Fruit fly (Drosophila melanogaster) whole organism, wandering third instar larva: Measurements from ENCODE around the gene TTLL3A.
A peak's percentile ranks its signal among the peaks of the same experiment; 100 is the strongest.

Experiments
- Abd-B ChIP-seq: fragments of >200 bp; optimal IDR thresholded peaks from 2 replicates; lab custom pipeline; 2017; ENCODE audit warnings: missing biosample characterization, missing genetic modification characterization
- CG9705 ChIP-seq: fragments of 200-800 bp; sonication (Bioruptor generic); optimal IDR thresholded peaks from 2 replicates; lab custom pipeline; 2018; ENCODE audit warnings: missing biosample characterization, mild to moderate bottlenecking, missing genetic modification characterization
- Dif ChIP-seq: fragments of 200-275, 200-300 bp; sonication (Bioruptor generic); optimal IDR thresholded peaks from 2 replicates; lab custom pipeline; 2018; ENCODE audit warnings: missing biosample characterization, missing genetic modification characterization; ENCODE audit not compliant: partially characterized antibody
- GATAd ChIP-seq: sonication (Bioruptor generic); optimal IDR thresholded peaks from 2 replicates; lab custom pipeline; 2016; ENCODE audit warnings: missing biosample characterization, missing genetic modification characterization
- HLH106 ChIP-seq: fragments of 200-800 bp; optimal IDR thresholded peaks from 3 replicates; lab custom pipeline; 2019; ENCODE audit warnings: missing biosample characterization, mild to moderate bottlenecking, missing genetic modification characterization, moderate library complexity
- Hnf4 ChIP-seq: fragments of 200-800 bp; sonication (Bioruptor generic); optimal IDR thresholded peaks from 2 replicates; lab custom pipeline; 2016; ENCODE audit warnings: missing biosample characterization, mild to moderate bottlenecking, missing genetic modification characterization
- Hr78 ChIP-seq: fragments of >200 bp; optimal IDR thresholded peaks from 2 replicates; lab custom pipeline; 2017; ENCODE audit warnings: missing biosample characterization, missing genetic modification characterization
- Jra ChIP-seq: sonication (Bioruptor generic); optimal IDR thresholded peaks from 2 replicates; lab custom pipeline; 2016; ENCODE audit warnings: missing biosample characterization, missing genetic modification characterization
- Mio ChIP-seq: sonication (Bioruptor generic); optimal IDR thresholded peaks from 2 replicates; lab custom pipeline; 2016; ENCODE audit warnings: missing biosample characterization, missing genetic modification characterization
- Myc ChIP-seq: fragments of >200 bp; optimal IDR thresholded peaks from 2 replicates; lab custom pipeline; 2017
- N ChIP-seq: fragments of >200 bp; optimal IDR thresholded peaks from 2 replicates; lab custom pipeline; 2018; ENCODE audit warnings: missing biosample characterization, missing external identifiers, missing genetic modification characterization
- OdsH ChIP-seq: fragments of 200-800 bp; sonication (Bioruptor generic); optimal IDR thresholded peaks from 2 replicates; lab custom pipeline; 2016; ENCODE audit warnings: missing biosample characterization, mild to moderate bottlenecking, missing genetic modification characterization
- Rel ChIP-seq, 2 experiments: fragments of 200-800 bp; sonication (Bioruptor generic) in 1 of 2; optimal IDR thresholded peaks; 2 replicates in 1 of 2; 3 replicates in 1 of 2; lab custom pipeline; 2016 to 2019; ENCODE audit warnings: mild to moderate bottlenecking in 2 of 2, missing biosample characterization in 2 of 2, missing genetic modification characterization in 2 of 2, moderate library complexity in 1 of 2
- Sp1 ChIP-seq: fragments of 200-800 bp; sonication (Bioruptor generic); optimal IDR thresholded peaks from 3 replicates; lab custom pipeline; 2019; ENCODE audit warnings: missing biosample characterization, mild to moderate bottlenecking, missing genetic modification characterization, moderate library complexity
- Vsx2 ChIP-seq: fragments of 200-300, 225-300 bp; sonication (Bioruptor generic); optimal IDR thresholded peaks from 2 replicates; lab custom pipeline; 2018; ENCODE audit warnings: missing biosample characterization, missing genetic modification characterization; ENCODE audit not compliant: partially characterized antibody
- br ChIP-seq: fragments of 200-800 bp; sonication (Bioruptor generic); optimal IDR thresholded peaks from 2 replicates; lab custom pipeline; 2016; ENCODE audit warnings: missing biosample characterization, missing genetic modification characterization
- brk ChIP-seq: fragments of 200-800 bp; sonication (Bioruptor generic); optimal IDR thresholded peaks from 2 replicates; lab custom pipeline; 2016; ENCODE audit warnings: missing biosample characterization, mild to moderate bottlenecking, missing genetic modification characterization
- dl ChIP-seq, 2 experiments: fragments of 175-275, 200-275 bp in 1 of 2; fragments of 200-275 bp in 1 of 2; sonication (Bioruptor generic); optimal IDR thresholded peaks; lab custom pipeline; 2018; ENCODE audit warnings: mild to moderate bottlenecking in 2 of 2, missing biosample characterization in 2 of 2, missing genetic modification characterization in 2 of 2, moderate library complexity in 2 of 2; ENCODE audit not compliant: partially characterized antibody in 2 of 2, insufficient read depth in 1 of 2
- dsf ChIP-seq: sonication (Bioruptor generic); optimal IDR thresholded peaks from 2 replicates; lab custom pipeline; 2016; ENCODE audit warnings: missing biosample characterization, missing genetic modification characterization, borderline replicate concordance
- ey ChIP-seq: fragments of 200-800 bp; sonication (Bioruptor generic); optimal IDR thresholded peaks from 2 replicates; lab custom pipeline; 2016; ENCODE audit warnings: missing biosample characterization, missing genetic modification characterization
- foxo ChIP-seq, 2 experiments: fragments of 200-800 bp; sonication (Bioruptor generic); optimal IDR thresholded peaks; 2 replicates in 1 of 2; 3 replicates in 1 of 2; lab custom pipeline; 2016 to 2017; ENCODE audit warnings: missing biosample characterization in 2 of 2, missing genetic modification characterization in 2 of 2
- fru ChIP-seq: fragments of 200-800 bp; sonication (Bioruptor generic); optimal IDR thresholded peaks from 3 replicates; lab custom pipeline; 2016; ENCODE audit warnings: missing biosample characterization, mild to moderate bottlenecking, missing genetic modification characterization
- h ChIP-seq: fragments of 200-800 bp; sonication (Bioruptor generic); optimal IDR thresholded peaks from 3 replicates; lab custom pipeline; 2016; ENCODE audit warnings: missing biosample characterization, mild to moderate bottlenecking, missing genetic modification characterization
- psq ChIP-seq: fragments of 200-800 bp; sonication (Bioruptor generic); optimal IDR thresholded peaks from 3 replicates; lab custom pipeline; 2017; ENCODE audit warnings: missing biosample characterization, mild to moderate bottlenecking, missing genetic modification characterization, moderate library complexity
- rgr ChIP-seq: fragments of 200-800 bp; sonication (Bioruptor generic); optimal IDR thresholded peaks from 3 replicates; lab custom pipeline; 2016; ENCODE audit warnings: missing biosample characterization, mild to moderate bottlenecking, missing genetic modification characterization
- sage ChIP-seq: fragments of 200-800 bp; sonication (Bioruptor generic); optimal IDR thresholded peaks from 2 replicates; lab custom pipeline; 2016; ENCODE audit warnings: missing biosample characterization, mild to moderate bottlenecking, missing genetic modification characterization
- sv ChIP-seq: fragments of 200-800 bp; sonication (Bioruptor generic); optimal IDR thresholded peaks from 3 replicates; lab custom pipeline; 2016; ENCODE audit warnings: missing biosample characterization, missing genetic modification characterization
- tai ChIP-seq: sonication (Bioruptor generic); optimal IDR thresholded peaks from 2 replicates; lab custom pipeline; 2016; ENCODE audit warnings: missing biosample characterization, missing genetic modification characterization
- usp ChIP-seq: fragments of >200 bp; optimal IDR thresholded peaks from 2 replicates; lab custom pipeline; 2017; ENCODE audit warnings: missing biosample characterization, missing genetic modification characterization
- woc ChIP-seq: sonication (Bioruptor generic); optimal IDR thresholded peaks from 2 replicates; lab custom pipeline; 2016; ENCODE audit warnings: missing biosample characterization, mild to moderate bottlenecking, missing genetic modification characterization

TTLL3A gene

DNA sequence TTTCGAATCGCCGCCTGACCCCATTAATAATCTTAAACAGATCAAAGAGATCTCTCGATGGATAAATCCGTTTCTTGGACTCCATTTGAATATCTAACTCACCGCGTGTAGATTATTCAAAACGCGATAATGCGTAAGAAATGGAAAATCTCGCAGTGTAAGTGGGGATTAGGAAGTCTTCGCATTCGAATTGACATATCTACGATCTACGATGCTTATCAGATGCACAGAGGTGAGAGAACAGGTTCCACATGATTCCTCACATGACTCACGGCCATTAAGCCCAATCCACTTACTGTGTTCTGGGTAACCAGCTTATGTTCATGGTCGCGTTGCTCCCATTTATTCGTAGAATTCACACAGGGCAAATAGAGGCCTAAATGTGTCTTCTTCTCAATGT lies 43.8 kb downstream of the TTLL3A start:
- no peak for TF ChIP-seq sage
- TF ChIP-seq sv, result no peak
- TF ChIP-seq OdsH (GFP tag; lab: Kevin White, UChicago), result no peak
- TF ChIP-seq Hr78, result no peak
- TF ChIP-seq fru, result no peak
- no peak for TF ChIP-seq Jra (GFP tag; lab: Kevin White, UChicago)

DNA sequence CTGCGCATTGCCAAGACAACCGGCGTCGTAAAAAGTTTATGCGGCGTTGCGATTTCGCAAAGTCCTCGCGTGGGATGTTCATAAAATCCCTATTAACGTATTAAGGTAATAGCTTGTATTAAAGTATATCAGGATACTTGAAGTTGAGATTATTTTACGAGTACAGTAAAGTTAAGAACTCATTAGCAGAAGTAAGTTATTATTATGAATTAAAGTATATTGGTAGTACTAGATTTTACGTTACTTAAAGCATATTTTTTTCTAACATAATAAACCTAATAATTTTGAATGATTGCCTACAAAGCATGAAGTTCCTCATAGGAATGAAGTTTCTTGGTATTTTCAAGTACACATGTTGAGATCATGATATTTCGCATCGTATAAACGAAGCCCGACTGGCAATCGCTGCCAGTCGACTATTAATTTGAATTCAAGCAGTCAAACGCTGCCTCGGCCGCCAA lies 46.2 kb downstream of the TTLL3A start:
- TF ChIP-seq usp (no peak), sv (no peak), dsf (GFP tag; lab: Kevin White, UChicago) (no peak), Hnf4 (GFP tag; lab: Kevin White, UChicago) (no peak), N (no peak), HLH106 (tag; lab: Kevin White, UChicago) (peak; percentile 52), Vsx2 (no peak), Rel (GFP tag; optimal IDR thresholded peaks at IDR 0.05; lab: Kevin White, UChicago) (no peak), Rel (tag; optimal IDR thresholded peaks at IDR 0.05; lab: Kevin White, UChicago) (no peak), Hr78 (no peak), Sp1 (GFP tag; lab: Kevin White, UChicago) (peak; percentile 65), Myc (lab: Kevin White, UChicago) (no peak), CG9705 (GFP tag; lab: Kevin White, UChicago) (peak; percentile 18), h (peak; percentile 65), Mio (GFP tag; lab: Kevin White, UChicago) (no peak), foxo (GFP tag; optimal IDR thresholded peaks at IDR 0.05; lab: Kevin White, UChicago) (peak in 1 of 2 experiments; percentile 56), woc (peak; percentile 35), br (GFP tag; lab: Kevin White, UChicago) (peak; percentile 37), ey (GFP tag; lab: Kevin White, UChicago) (peak; percentile 23), psq (GFP tag; lab: Kevin White, UChicago) (peak; percentile 40), dl (GFP tag; optimal IDR thresholded peaks at IDR 0.05; lab: Kevin White, UChicago; ENCODE audit: insufficient read depth in 1 of 2, partially characterized antibody in 2 of 2) (no peak), rgr (peak; percentile 24), brk (no peak), Jra (GFP tag; lab: Kevin White, UChicago) (no peak), OdsH (GFP tag; lab: Kevin White, UChicago) (peak; percentile 45), Dif (GFP tag; lab: Kevin White, UChicago) (no peak), tai (GFP tag; lab: Kevin White, UChicago) (no peak), fru (peak; percentile 49), GATAd (GFP tag; lab: Kevin White, UChicago) (no peak)

DNA sequence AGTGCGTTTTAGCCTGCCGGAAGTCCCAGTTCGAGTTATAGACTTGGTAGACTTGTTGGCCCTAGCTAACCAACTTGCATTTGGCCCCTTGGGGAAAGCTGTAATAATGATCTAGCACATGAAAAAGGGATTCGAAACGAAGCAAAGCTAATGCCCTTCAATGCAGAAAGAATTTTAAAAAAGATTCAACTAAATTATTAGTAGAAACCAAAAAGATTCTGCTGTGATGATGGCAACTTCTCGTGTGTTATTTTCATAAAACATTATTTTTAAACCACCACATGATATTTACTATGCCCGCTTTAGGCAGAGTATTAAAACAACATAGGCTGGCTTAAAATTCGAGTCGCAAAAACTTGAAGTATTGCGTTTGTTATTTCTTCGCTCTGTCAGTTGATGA lies 47.9 kb downstream of the TTLL3A start:
- TF ChIP-seq h, result peak; percentile 2
- no peak for TF ChIP-seq ey (GFP tag; lab: Kevin White, UChicago)
- TF ChIP-seq, all 38 proteins: peak for 1

DNA sequence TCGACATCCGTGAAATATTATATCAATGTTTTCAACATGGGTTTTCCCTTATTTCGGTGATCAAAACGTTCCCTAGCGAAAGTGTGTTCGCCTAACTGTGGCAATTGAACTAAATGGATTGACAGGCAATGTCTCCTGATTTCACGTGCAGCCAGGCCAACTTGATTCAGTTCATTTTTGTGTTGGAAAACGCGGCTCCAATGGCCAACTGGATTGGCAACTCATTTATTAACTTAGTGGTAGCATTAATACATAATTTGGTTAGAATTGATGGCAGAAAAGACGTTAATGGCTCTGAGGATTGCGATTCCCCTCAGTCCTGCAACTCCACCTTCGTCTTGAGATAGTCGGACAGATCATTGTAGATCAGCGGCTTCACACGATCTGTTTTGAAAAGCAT lies 53.4 kb downstream of the TTLL3A start, which contains the start of gene CG11327:
Gene CG11327, minus strand, starts transcription at position 101 of the 400 bp plus-strand sequence.
- no peak for TF ChIP-seq Sp1 (GFP tag; lab: Kevin White, UChicago)
- TF ChIP-seq fru, result no peak
- TF ChIP-seq sv, result no peak
- no peak for TF ChIP-seq Abd-B (GFP tag; lab: Kevin White, UChicago)
- no peak for TF ChIP-seq foxo (GFP tag; optimal IDR thresholded peaks at IDR 0.05; lab: Kevin White, UChicago)
